Fruit fly (Drosophila melanogaster) whole organism, wandering third instar larva: ENCODE measurements around the gene dmrt93B.

Experiments used
- Abd-B ChIP-seq: fragments of >200 bp; optimal IDR thresholded peaks from 2 replicates; lab custom pipeline; 2017; ENCODE audit warnings: missing biosample characterization, missing genetic modification characterization
- GATAd ChIP-seq: sonication (Bioruptor generic); optimal IDR thresholded peaks from 2 replicates; lab custom pipeline; 2016; ENCODE audit warnings: missing biosample characterization, missing genetic modification characterization
- HLH106 ChIP-seq: fragments of 200-800 bp; optimal IDR thresholded peaks from 3 replicates; lab custom pipeline; 2019; ENCODE audit warnings: missing biosample characterization, mild to moderate bottlenecking, missing genetic modification characterization, moderate library complexity
- Hr78 ChIP-seq: fragments of >200 bp; optimal IDR thresholded peaks from 2 replicates; lab custom pipeline; 2017; ENCODE audit warnings: missing biosample characterization, missing genetic modification characterization
- Sp1 ChIP-seq: fragments of 200-800 bp; sonication (Bioruptor generic); optimal IDR thresholded peaks from 3 replicates; lab custom pipeline; 2019; ENCODE audit warnings: missing biosample characterization, mild to moderate bottlenecking, missing genetic modification characterization, moderate library complexity
- brk ChIP-seq: fragments of 200-800 bp; sonication (Bioruptor generic); optimal IDR thresholded peaks from 2 replicates; lab custom pipeline; 2016; ENCODE audit warnings: missing biosample characterization, mild to moderate bottlenecking, missing genetic modification characterization
- foxo ChIP-seq, 2 experiments: fragments of 200-800 bp; sonication (Bioruptor generic); optimal IDR thresholded peaks; 2 replicates in 1 of 2; 3 replicates in 1 of 2; lab custom pipeline; 2016 to 2017; ENCODE audit warnings: missing biosample characterization in 2 of 2, missing genetic modification characterization in 2 of 2
- psq ChIP-seq: fragments of 200-800 bp; sonication (Bioruptor generic); optimal IDR thresholded peaks from 3 replicates; lab custom pipeline; 2017; ENCODE audit warnings: missing biosample characterization, mild to moderate bottlenecking, missing genetic modification characterization, moderate library complexity
- tai ChIP-seq: sonication (Bioruptor generic); optimal IDR thresholded peaks from 2 replicates; lab custom pipeline; 2016; ENCODE audit warnings: missing biosample characterization, missing genetic modification characterization
- usp ChIP-seq: fragments of >200 bp; optimal IDR thresholded peaks from 2 replicates; lab custom pipeline; 2017; ENCODE audit warnings: missing biosample characterization, missing genetic modification characterization

DNA sequence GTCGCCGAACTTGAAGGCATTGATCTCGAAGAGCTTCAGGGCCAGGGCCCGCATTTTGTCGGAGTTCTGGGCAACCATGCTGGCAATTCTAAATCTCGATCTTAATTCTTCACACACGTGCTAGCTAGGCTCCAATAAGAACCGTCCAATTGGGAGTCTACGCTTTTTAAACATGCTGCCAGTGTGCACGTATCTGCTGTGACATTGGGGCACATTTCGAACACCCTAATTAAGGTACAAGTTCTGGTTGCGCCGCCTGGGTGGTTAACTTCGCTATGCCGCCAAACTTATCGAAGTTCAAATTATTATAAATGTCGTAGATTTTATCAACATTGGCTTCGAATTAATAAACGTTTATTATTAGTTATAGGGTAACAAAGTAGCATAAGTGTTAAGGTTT, 666 bp upstream of the dmrt93B start, which contains the start of gene r-l:
- TF ChIP-seq Hr78 (GFP tag; lab: Kevin White, UChicago) = no peak
- no peak for TF ChIP-seq GATAd (GFP tag; lab: Kevin White, UChicago)
- TF ChIP-seq usp (GFP tag; lab: Kevin White, UChicago) = no peak
- TF ChIP-seq Sp1 = no peak
- TF ChIP-seq foxo (GFP tag; optimal IDR thresholded peaks at IDR 0.05; lab: Kevin White, UChicago) = no peak
- TF ChIP-seq psq (GFP tag; lab: Kevin White, UChicago) = no peak
- no peak for TF ChIP-seq HLH106 (tag; lab: Kevin White, UChicago)
- TF ChIP-seq tai (GFP tag; lab: Kevin White, UChicago) = no peak
- TF ChIP-seq Abd-B (GFP tag; lab: Kevin White, UChicago) = no peak
- no peak for TF ChIP-seq brk
